Fruit fly (Drosophila melanogaster): ENCODE measurements around the gene CG17129.

DNA sequence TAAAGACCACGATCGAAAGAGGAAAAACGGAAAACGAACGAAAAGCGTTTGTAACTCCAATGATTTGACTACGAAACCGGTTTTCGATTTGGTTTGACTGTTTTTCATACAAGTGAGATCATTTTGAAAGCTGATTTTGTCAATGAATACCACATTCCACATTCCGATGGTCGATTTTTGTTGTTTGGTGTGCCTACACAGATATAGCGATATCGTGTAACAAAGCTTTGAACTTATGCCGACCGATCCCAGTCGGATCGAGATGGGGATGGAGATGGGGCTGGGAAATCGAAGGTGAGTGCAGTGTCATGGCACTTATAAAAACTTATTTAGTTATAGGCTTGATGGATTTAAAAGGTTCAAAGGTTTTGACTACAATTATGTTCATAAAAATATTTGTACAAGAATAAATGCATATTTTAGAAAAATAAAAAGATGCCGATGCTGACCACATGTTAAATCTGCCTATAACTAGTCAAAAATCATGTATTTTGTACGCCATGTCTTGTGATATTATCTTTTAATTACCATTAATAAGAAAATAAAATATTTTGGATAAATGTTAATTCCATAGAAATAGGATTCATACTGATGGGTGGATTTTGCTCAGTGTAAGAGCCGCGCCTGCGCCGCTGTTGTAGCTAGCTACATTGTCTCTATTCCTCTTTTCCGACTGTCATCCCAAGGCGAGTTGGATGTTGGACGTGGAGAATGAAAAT, 37.8 kb downstream of the CG17129 start:
- TF ChIP-seq ovo (GFP tag; optimal IDR thresholded peaks at IDR 0.05) (no peak), CG14711 (tag; optimal IDR thresholded peaks at IDR 0.05) (no peak), CG33017 (tag; optimal IDR thresholded peaks at IDR 0.05) (no peak), CG7045 (GFP tag; optimal IDR thresholded peaks at IDR 0.05) (no peak), kay (GFP tag; ENCODE audit: borderline replicate concordance) (no peak), toe (GFP tag; optimal IDR thresholded peaks at IDR 0.05) (no peak), CG12768 (GFP tag; optimal IDR thresholded peaks at IDR 0.05) (no peak), tj (GFP tag; optimal IDR thresholded peaks at IDR 0.05) (no peak), Crg-1 (GFP tag; optimal IDR thresholded peaks at IDR 0.05) (no peak), Clk (GFP tag; optimal IDR thresholded peaks at IDR 0.05) (no peak), pad (GFP tag; optimal IDR thresholded peaks at IDR 0.05) (no peak)

All from whole organism, adult.